Worm (Caenorhabditis elegans) whole organism, L4 larva: ENCODE measurements around the gene C08E8.6.

Experiments used
- Y75B8A.6 ChIP-seq: fragments of 200-800 bp; sonication (Bioruptor generic); IDR thresholded peaks from 2 replicates; pipeline ENCODE4 v1.3.6; 2022; ENCODE audit warnings: missing genetic modification reagents, missing genetic modification characterization, missing compliant biosample characterization
- ceh-28 ChIP-seq: fragments of 150-350 bp; optimal IDR thresholded peaks from 2 replicates; lab custom pipeline; 2014; ENCODE audit warnings: missing biosample characterization, missing genetic modification reagents, missing genetic modification characterization
- ces-1 ChIP-seq: fragments of 150-350 bp; sonication (generic microtip); optimal IDR thresholded peaks from 4 replicates; lab custom pipeline; 2014; ENCODE audit warnings: missing biosample characterization, missing genetic modification reagents, missing genetic modification characterization
- dpl-1 ChIP-seq: fragments of 150-350 bp; optimal IDR thresholded peaks from 2 replicates; lab custom pipeline; 2014; ENCODE audit warnings: missing biosample characterization, missing genetic modification reagents, missing genetic modification characterization
- nhr-25 ChIP-seq: sonication (generic microtip); optimal IDR thresholded peaks from 2 replicates; lab custom pipeline; 2017; ENCODE audit warnings: missing genetic modification characterization, mild to moderate bottlenecking, missing compliant biosample characterization, antibody characterized with exemption, moderate library complexity, borderline replicate concordance; ENCODE audit not compliant: insufficient read depth
- nhr-76 ChIP-seq: fragments of 150-350 bp; optimal IDR thresholded peaks from 2 replicates; lab custom pipeline; 2014; ENCODE audit warnings: missing biosample characterization, missing genetic modification characterization
- pqm-1 ChIP-seq: sonication (generic microtip); optimal IDR thresholded peaks from 2 replicates; lab custom pipeline; 2017; ENCODE audit warnings: missing biosample characterization, missing genetic modification characterization
- rbr-2 ChIP-seq: sonication (generic microtip); optimal IDR thresholded peaks from 2 replicates; lab custom pipeline; 2016; ENCODE audit warnings: missing genotype, missing genetic modification characterization, missing compliant biosample characterization
- unc-62 ChIP-seq, 3 experiments: fragments of 150-350 bp in 1 of 3; sonication (generic microtip); optimal IDR thresholded peaks in 2 of 3; peaks in 1 of 3; 1 replicate in 1 of 3; 2 replicates in 2 of 3; lab custom pipeline; 2014 to 2017; ENCODE audit warnings: missing biosample characterization in 3 of 3, missing genetic modification characterization in 3 of 3, missing genetic modification reagents in 3 of 3, missing genotype in 1 of 3
- ztf-7 ChIP-seq: fragments of 150-350 bp; optimal IDR thresholded peaks from 2 replicates; lab custom pipeline; 2014; ENCODE audit warnings: missing biosample characterization, missing genetic modification characterization

ce11 chrV:18346080-18346479, 22.1 kb downstream of the C08E8.6 start:
- peak; percentile 34 for TF ChIP-seq ztf-7 (tag; lab: Kevin White, UChicago)
- TF ChIP-seq pqm-1 (tag; lab: Kevin White, UChicago), result peak; percentile 100
- TF ChIP-seq rbr-2 (tag; lab: Kevin White, UChicago), result no peak
- peak; percentile 12 for TF ChIP-seq dpl-1
- peak in 1 of 2 experiments; percentile 78 for TF ChIP-seq unc-62 (GFP tag; optimal IDR thresholded peaks at IDR 0.05 in 1 of 2; lab: Kevin White, UChicago)
- no peak for TF ChIP-seq unc-62 (tag; optimal IDR thresholded peaks at IDR 0.05; lab: Kevin White, UChicago)
- TF ChIP-seq ceh-28, result no peak
- TF ChIP-seq nhr-25 (tag; lab: Kevin White, UChicago), result no peak
- no peak for TF ChIP-seq Y75B8A.6
- no peak for TF ChIP-seq ces-1 (GFP tag; lab: Kevin White, UChicago)
- TF ChIP-seq nhr-76 (tag; lab: Kevin White, UChicago), result peak; percentile 13
